Worm (Caenorhabditis elegans): ENCODE data around the gene vps-39.

DNA sequence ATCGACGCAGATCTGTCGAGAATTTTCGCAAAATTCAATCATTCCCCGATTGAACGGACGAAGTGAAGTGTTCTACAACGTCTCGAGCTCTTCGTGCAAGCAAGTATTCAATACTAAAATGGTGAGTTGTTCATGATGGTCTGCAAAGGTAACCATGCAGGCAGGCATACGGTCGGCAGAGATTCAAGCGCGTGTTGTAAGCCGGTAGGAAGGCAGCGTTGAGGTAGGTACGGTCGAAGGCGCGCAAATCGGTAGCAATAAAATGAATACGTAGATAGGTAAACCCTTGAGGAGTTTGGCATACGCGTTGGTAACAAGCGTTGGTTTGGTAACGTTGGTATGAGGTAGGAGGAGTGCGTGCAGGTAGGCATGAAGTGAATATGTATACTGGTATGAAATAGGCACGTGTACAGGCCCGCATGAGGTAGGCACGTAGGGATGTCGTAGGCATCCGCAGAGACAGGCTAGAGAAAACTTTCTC lies 29.7 kb upstream of the vps-39 start, which contains the start of gene D1086.17:
- TF ChIP-seq fkh-10 (GFP tag; optimal IDR thresholded peaks at IDR 0.05) (no peak), zag-1 (tag; optimal IDR thresholded peaks at IDR 0.05) (no peak), ZK546.5 (tag; optimal IDR thresholded peaks at IDR 0.05) (no peak), lin-39 (tag; optimal IDR thresholded peaks at IDR 0.05) (no peak), pha-4 (tag; optimal IDR thresholded peaks at IDR 0.05) (no peak), elt-1 (tag; optimal IDR thresholded peaks at IDR 0.05) (no peak), ama-1 (optimal IDR thresholded peaks at IDR 0.05) (no peak), ceh-16 (tag; optimal IDR thresholded peaks at IDR 0.05) (no peak), egl-27 (tag; optimal IDR thresholded peaks at IDR 0.05) (no peak), ceh-9 (tag; optimal IDR thresholded peaks at IDR 0.05) (no peak)
